Fruit fly (Drosophila melanogaster) whole organism, embryonic: ENCODE data around the gene CG17109.

Source experiments
- Antp ChIP-seq: fragments of 200-800 bp; sonication (Bioruptor generic); optimal IDR thresholded peaks from 3 replicates; lab custom pipeline; 2016; ENCODE audit warnings: missing biosample characterization, missing genetic modification characterization
- Atf3 ChIP-seq: fragments of 200-800 bp; sonication (Bioruptor generic); optimal IDR thresholded peaks from 3 replicates; lab custom pipeline; 2016; ENCODE audit warnings: missing biosample characterization, missing genetic modification characterization
- Bdp1 ChIP-seq: fragments of 200-800 bp; sonication (Bioruptor generic); optimal IDR thresholded peaks from 3 replicates; lab custom pipeline; 2016; ENCODE audit warnings: missing biosample characterization, missing genetic modification characterization
- CG11696 ChIP-seq: fragments of 200-800 bp; sonication (Bioruptor generic); IDR thresholded peaks from 2 replicates; pipeline ENCODE4 v1.3.6; 2022; ENCODE audit warnings: missing biosample characterization, missing genetic modification characterization
- CG13287 ChIP-seq: fragments of 200-800 bp; sonication (Bioruptor generic); IDR thresholded peaks from 2 replicates; pipeline ENCODE4 v1.3.6; 2022; ENCODE audit warnings: missing biosample characterization, missing genetic modification characterization; ENCODE audit not compliant: partially characterized antibody
- CG13624 ChIP-seq: fragments of 200-800 bp; sonication (Bioruptor generic); optimal IDR thresholded peaks from 2 replicates; lab custom pipeline; 2016; ENCODE audit warnings: missing biosample characterization, missing genetic modification characterization
- CG1529 ChIP-seq: fragments of 200-800 bp; sonication (Bioruptor generic); optimal IDR thresholded peaks from 3 replicates; lab custom pipeline; 2018; ENCODE audit warnings: missing biosample characterization, missing genetic modification characterization
- CG15601 ChIP-seq: fragments of 200-800 bp; sonication (Bioruptor generic); optimal IDR thresholded peaks from 3 replicates; lab custom pipeline; 2019; ENCODE audit warnings: missing biosample characterization, mild to moderate bottlenecking, missing genetic modification characterization, moderate library complexity
- CG15696 ChIP-seq: fragments of 200-800 bp; sonication (Bioruptor generic); optimal IDR thresholded peaks from 2 replicates; lab custom pipeline; 2019; ENCODE audit warnings: missing biosample characterization, mild to moderate bottlenecking, missing genetic modification characterization, moderate library complexity
- CG1647 ChIP-seq: fragments of 200-800 bp; sonication (Bioruptor generic); optimal IDR thresholded peaks from 3 replicates; lab custom pipeline; 2016; ENCODE audit warnings: missing biosample characterization, missing genetic modification characterization
- CG17568 ChIP-seq: fragments of 200-800 bp; sonication (Bioruptor generic); optimal IDR thresholded peaks from 2 replicates; lab custom pipeline; 2018; ENCODE audit warnings: missing biosample characterization, mild to moderate bottlenecking, missing genetic modification characterization, moderate library complexity
- CG17829 ChIP-seq: fragments of 200-800 bp; optimal IDR thresholded peaks from 2 replicates; lab custom pipeline; 2019; ENCODE audit warnings: missing biosample characterization, mild to moderate bottlenecking, missing genetic modification characterization, moderate library complexity
- CG18476 ChIP-seq: fragments of 200-800 bp; sonication (Bioruptor generic); optimal IDR thresholded peaks from 2 replicates; lab custom pipeline; 2016; ENCODE audit warnings: missing biosample characterization, mild to moderate bottlenecking, missing genetic modification characterization
- CG31224 ChIP-seq: fragments of 200-800 bp; sonication (Bioruptor generic); IDR thresholded peaks from 2 replicates; pipeline ENCODE4 v1.3.6; 2022; ENCODE audit warnings: missing biosample characterization, missing genetic modification characterization
- CG3163 ChIP-seq: fragments of 200-800 bp; sonication (Bioruptor generic); optimal IDR thresholded peaks from 3 replicates; lab custom pipeline; 2016; ENCODE audit warnings: missing biosample characterization, missing genetic modification characterization
- CG33213 ChIP-seq: fragments of 200-800 bp; sonication (Bioruptor generic); optimal IDR thresholded peaks from 3 replicates; lab custom pipeline; 2016; ENCODE audit warnings: missing biosample characterization, missing genetic modification characterization
- CG3847 ChIP-seq: fragments of 200-800 bp; sonication (Bioruptor generic); IDR thresholded peaks from 2 replicates; pipeline ENCODE4 v1.3.6; 2022; ENCODE audit warnings: missing biosample characterization, missing genetic modification characterization
- CG7372 ChIP-seq: fragments of 200-800 bp; sonication (Bioruptor generic); IDR thresholded peaks from 2 replicates; pipeline ENCODE4 v1.3.6; 2022; ENCODE audit warnings: missing biosample characterization, missing genetic modification characterization
- CG8089 ChIP-seq: fragments of 200-800 bp; sonication (Bioruptor generic); optimal IDR thresholded peaks from 3 replicates; lab custom pipeline; 2016; ENCODE audit warnings: missing biosample characterization, missing genetic modification characterization
- CG8478 ChIP-seq: fragments of >200 bp; optimal IDR thresholded peaks from 2 replicates; lab custom pipeline; 2018
- CG9727 ChIP-seq: fragments of 200-800 bp; sonication (Bioruptor generic); optimal IDR thresholded peaks from 3 replicates; lab custom pipeline; 2017; ENCODE audit warnings: missing biosample characterization, mild to moderate bottlenecking, missing genetic modification characterization
- Dad ChIP-seq: fragments of 200-800 bp; sonication (Bioruptor generic); optimal IDR thresholded peaks from 3 replicates; lab custom pipeline; 2016; ENCODE audit warnings: missing biosample characterization, missing genetic modification characterization
- Dek ChIP-seq: fragments of 200-800 bp; sonication (Bioruptor generic); optimal IDR thresholded peaks from 3 replicates; lab custom pipeline; 2019; ENCODE audit warnings: missing biosample characterization, mild to moderate bottlenecking, missing genetic modification characterization, moderate library complexity
- Dfd ChIP-seq, 2 experiments: fragments of >200 bp; optimal IDR thresholded peaks; 2 replicates each; lab custom pipeline; 2017; ENCODE audit warnings: missing biosample characterization in 2 of 2, missing genetic modification characterization in 2 of 2
- Hmx ChIP-seq: fragments of 200-800 bp; sonication (Bioruptor generic); optimal IDR thresholded peaks from 2 replicates; lab custom pipeline; 2016; ENCODE audit warnings: missing biosample characterization, missing genetic modification characterization
- Hr3 ChIP-seq: fragments of 200-800 bp; sonication (Bioruptor generic); optimal IDR thresholded peaks from 3 replicates; lab custom pipeline; 2016; ENCODE audit warnings: missing biosample characterization, missing genetic modification characterization
- Lim3 ChIP-seq: fragments of 200-800 bp; sonication (Bioruptor generic); IDR thresholded peaks from 2 replicates; pipeline ENCODE4 v1.3.6; 2022; ENCODE audit warnings: missing biosample characterization, missing genetic modification characterization
- MBD-R2 ChIP-seq: fragments of 200-800 bp; sonication (Bioruptor generic); IDR thresholded peaks from 2 replicates; pipeline ENCODE4 v1.3.6; 2022; ENCODE audit warnings: missing biosample characterization, missing genetic modification characterization
- Neu2 ChIP-seq: fragments of 200-800 bp; sonication (Bioruptor generic); optimal IDR thresholded peaks from 3 replicates; lab custom pipeline; 2016; ENCODE audit warnings: missing biosample characterization, missing genetic modification characterization, borderline replicate concordance
- Sry-β ChIP-seq: fragments of 200-800 bp; sonication (Bioruptor generic); optimal IDR thresholded peaks from 2 replicates; lab custom pipeline; 2018; ENCODE audit warnings: missing biosample characterization, mild to moderate bottlenecking, missing genetic modification characterization, moderate library complexity
- YL-1 ChIP-seq: fragments of 200-800 bp; sonication (Bioruptor generic); optimal IDR thresholded peaks from 3 replicates; lab custom pipeline; 2017; ENCODE audit warnings: missing biosample characterization, mild to moderate bottlenecking, missing genetic modification characterization
- ap ChIP-seq: fragments of 200-800 bp; sonication (Bioruptor generic); IDR thresholded peaks from 2 replicates; pipeline ENCODE4 v1.3.6; 2022; ENCODE audit warnings: missing biosample characterization, missing genetic modification characterization
- bbx ChIP-seq: fragments of 200-800 bp; sonication (Bioruptor generic); IDR thresholded peaks from 2 replicates; pipeline ENCODE4 v1.3.6; 2022; ENCODE audit warnings: missing biosample characterization, missing genetic modification characterization; ENCODE audit not compliant: partially characterized antibody
- chn ChIP-seq: fragments of 200-800 bp; sonication (Bioruptor generic); optimal IDR thresholded peaks from 2 replicates; lab custom pipeline; 2016; ENCODE audit warnings: missing biosample characterization, missing genetic modification characterization
- ci ChIP-seq: fragments of 200-800 bp; sonication (Bioruptor generic); IDR thresholded peaks from 3 replicates; pipeline ENCODE4 v1.3.6; 2022; ENCODE audit warnings: missing biosample characterization, missing genetic modification characterization
- cwo ChIP-seq: fragments of 200-800 bp; sonication (Bioruptor generic); optimal IDR thresholded peaks from 3 replicates; lab custom pipeline; 2017; ENCODE audit warnings: missing biosample characterization, missing genetic modification characterization, mild to moderate bottlenecking, moderate library complexity, missing genetic modification reagents
- ftz-f1 ChIP-seq: fragments of 200-800 bp; sonication (Bioruptor generic); optimal IDR thresholded peaks from 2 replicates; lab custom pipeline; 2016; ENCODE audit warnings: missing biosample characterization, missing genetic modification characterization
- gcm ChIP-seq: fragments of 200-800 bp; sonication (Bioruptor generic); optimal IDR thresholded peaks from 2 replicates; lab custom pipeline; 2019; ENCODE audit warnings: missing biosample characterization, mild to moderate bottlenecking, missing genetic modification characterization, moderate library complexity
- inv ChIP-seq: fragments of 200-800 bp; sonication (Bioruptor generic); IDR thresholded peaks from 2 replicates; pipeline ENCODE4 v1.3.6; 2022; ENCODE audit warnings: missing biosample characterization, missing genetic modification characterization; ENCODE audit not compliant: partially characterized antibody
- kay ChIP-seq: fragments of 200-800 bp; sonication (Bioruptor generic); optimal IDR thresholded peaks from 2 replicates; lab custom pipeline; 2016; ENCODE audit warnings: missing biosample characterization, missing genetic modification characterization
- maf-S ChIP-seq: fragments of 200-800 bp; sonication (Bioruptor generic); optimal IDR thresholded peaks from 2 replicates; lab custom pipeline; 2016; ENCODE audit warnings: missing biosample characterization, missing genetic modification characterization
- org-1 ChIP-seq: fragments of 200-800 bp; sonication (Bioruptor generic); optimal IDR thresholded peaks from 2 replicates; lab custom pipeline; 2017; ENCODE audit warnings: missing biosample characterization, missing genetic modification characterization
- peb ChIP-seq: fragments of 200-800 bp; sonication (Bioruptor generic); IDR thresholded peaks from 2 replicates; pipeline ENCODE4 v1.3.6; 2022; ENCODE audit warnings: missing biosample characterization, missing genetic modification characterization
- row ChIP-seq: fragments of 200-800 bp; sonication (Bioruptor generic); IDR thresholded peaks from 3 replicates; pipeline ENCODE4 v1.3.6; 2022; ENCODE audit warnings: missing biosample characterization, missing genetic modification characterization
- sima ChIP-seq: fragments of 200-800 bp; sonication (Bioruptor generic); optimal IDR thresholded peaks from 2 replicates; lab custom pipeline; 2016; ENCODE audit warnings: missing biosample characterization, missing genetic modification characterization
- stwl ChIP-seq: fragments of 200-800 bp; sonication (Bioruptor generic); optimal IDR thresholded peaks from 3 replicates; lab custom pipeline; 2018; ENCODE audit warnings: missing biosample characterization, mild to moderate bottlenecking, missing genetic modification characterization, moderate library complexity
- ttk ChIP-seq: fragments of 200-800 bp; sonication (Bioruptor generic); IDR thresholded peaks from 2 replicates; pipeline ENCODE4 v2.1.2; 2022; ENCODE audit warnings: missing biosample characterization, missing genetic modification characterization
- vvl ChIP-seq: fragments of 200-800 bp; sonication (Bioruptor generic); IDR thresholded peaks from 2 replicates; pipeline ENCODE4 v1.3.6; 2022; ENCODE audit warnings: missing biosample characterization, missing genetic modification characterization

Gene CG17109

dm6 chr3R:23112680-23113362, 17.3 kb downstream of the CG17109 start, which contains the start of gene Cow (continued):
- TF ChIP-seq CG31224 (GFP tag; lab: Robert Waterston, UW) (peak; percentile 53; the same call in 1 of the 2 replicates), Dek (tag; lab: Kevin White, UChicago) (peak; percentile 59), CG3163 (peak; percentile 85), ci (peak; percentile 70), Dfd (GFP tag; optimal IDR thresholded peaks at IDR 0.05; lab: Kevin White, UChicago) (no peak), kay (GFP tag; lab: Kevin White, UChicago) (peak; percentile 36), CG15601 (no peak), vvl (peak; percentile 77), CG33213 (GFP tag; lab: Kevin White, UChicago) (peak; percentile 15), YL-1 (GFP tag; lab: Kevin White, UChicago) (no peak), Bdp1 (GFP tag; lab: Kevin White, UChicago) (peak; percentile 42), CG17568 (GFP tag; lab: Kevin White, UChicago) (no peak), MBD-R2 (peak; percentile 39; the same call in 1 of the 2 replicates)

- peak; percentile 47; the same call in 1 of the 2 replicates for TF ChIP-seq CG7372 (GFP tag; lab: Robert Waterston, UW)
- TF ChIP-seq CG8089 (GFP tag; lab: Kevin White, UChicago) = no peak
- no peak for TF ChIP-seq CG11696 (GFP tag; lab: Robert Waterston, UW)
- no peak for TF ChIP-seq peb (GFP tag; lab: Robert Waterston, UW)
- no peak for TF ChIP-seq ttk (GFP tag; lab: Robert Waterston, UW)
- no peak for TF ChIP-seq CG1647
- peak; percentile 77 for TF ChIP-seq CG3847 (GFP tag; lab: Robert Waterston, UW)
- TF ChIP-seq bbx (GFP tag; lab: Robert Waterston, UW) = peak; percentile 72
- peak; percentile 36 for TF ChIP-seq CG18476 (GFP tag; lab: Kevin White, UChicago)
- TF ChIP-seq CG13624 (GFP tag; lab: Kevin White, UChicago) = peak; percentile 64
- TF ChIP-seq Dad (GFP tag; lab: Kevin White, UChicago) = no peak
- peak; percentile 33 for TF ChIP-seq Dek (tag; lab: Kevin White, UChicago)
- peak; percentile 32 for TF ChIP-seq CG15696 (tag; lab: Kevin White, UChicago)
- peak; percentile 65 for TF ChIP-seq maf-S (GFP tag; lab: Kevin White, UChicago)
- peak; percentile 8 for TF ChIP-seq sima (GFP tag; lab: Kevin White, UChicago)
- 0 out of 2 replicates have a peak, but pooled peaks have one; percentile 17 for TF ChIP-seq inv (GFP tag; lab: Robert Waterston, UW)
- TF ChIP-seq row = peak; percentile 85
- peak; percentile 54 for TF ChIP-seq Hr3 (GFP tag; lab: Kevin White, UChicago)
- no peak for TF ChIP-seq CG1529 (GFP tag; lab: Kevin White, UChicago)
- 0 out of 2 replicates have a peak, but pooled peaks have one; percentile 15 for TF ChIP-seq ap (GFP tag; lab: Robert Waterston, UW)
- no peak for TF ChIP-seq Hmx
- TF ChIP-seq Lim3 (GFP tag; lab: Robert Waterston, UW) = no peak
- TF ChIP-seq CG9727 (GFP tag; lab: Kevin White, UChicago) = peak; percentile 13
- peak; percentile 6 for TF ChIP-seq CG17829
- no peak for TF ChIP-seq ftz-f1 (GFP tag; lab: Kevin White, UChicago)
- TF ChIP-seq Neu2 (GFP tag; lab: Kevin White, UChicago) = no peak
- peak; percentile 48 for TF ChIP-seq Atf3 (GFP tag; lab: Kevin White, UChicago)
- peak; percentile 50 for TF ChIP-seq chn (GFP tag; lab: Kevin White, UChicago)
- TF ChIP-seq CG8478 = no peak
- TF ChIP-seq stwl (tag; lab: Kevin White, UChicago) = peak; percentile 87
- TF ChIP-seq org-1 = no peak
- peak; percentile 74 for TF ChIP-seq CG13287 (GFP tag; lab: Robert Waterston, UW)
- TF ChIP-seq cwo (GFP tag; lab: Kevin White, UChicago) = peak; percentile 7
- TF ChIP-seq Antp (GFP tag; lab: Kevin White, UChicago) = peak; percentile 28
- peak; percentile 25 for TF ChIP-seq gcm (GFP tag; lab: Kevin White, UChicago)
- TF ChIP-seq Sry-β (GFP tag; lab: Kevin White, UChicago) = peak; percentile 97
Observed at dm6 chr3R:23117683-23118470, 22.4 kb downstream of the CG17109 start, which contains the start of the genes Rassf and CenB1A. TSS of gene Rassf (minus strand) at chr3R:23117931. TSS of gene CenB1A (plus strand) at chr3R:23118400.
